Worm (Caenorhabditis elegans): ENCODE results near the gene srbc-34.
A peak's percentile ranks its signal among the peaks of the same experiment; 100 is the strongest.

The srbc-34 gene

DNA sequence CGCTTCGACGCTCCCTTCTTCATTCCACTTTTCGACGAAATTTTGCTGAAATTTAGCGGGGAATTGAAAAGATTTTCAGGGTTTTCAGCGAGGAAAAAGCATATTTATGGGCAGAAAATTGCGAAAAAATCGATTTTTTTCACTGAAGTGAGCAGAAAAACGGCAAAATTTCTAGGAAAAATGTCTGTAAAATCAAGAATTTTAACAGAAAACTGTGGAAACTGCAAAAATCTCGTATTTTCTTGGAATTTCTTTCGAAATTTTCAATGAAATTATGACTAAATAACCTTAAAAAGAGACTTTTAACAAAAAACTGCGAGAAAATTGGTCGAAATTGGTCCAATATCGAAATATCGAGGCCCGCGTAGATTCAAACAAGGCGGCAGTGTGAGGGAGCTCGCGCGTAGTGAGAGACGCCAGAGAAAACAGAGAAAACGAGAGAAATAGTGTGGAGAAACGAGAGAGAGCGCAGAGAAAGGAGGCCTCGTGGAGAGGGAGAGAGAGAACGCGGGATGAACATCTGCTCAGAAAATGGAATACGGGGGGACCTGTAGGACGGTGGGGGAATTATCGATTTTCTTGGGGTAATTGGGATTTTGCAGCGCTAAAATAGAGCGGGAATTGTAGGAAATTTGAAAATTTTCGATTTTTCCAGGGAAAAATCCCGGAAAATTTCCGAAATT is 43.5 kb downstream of the srbc-34 start, which contains the start of gene swsn-1:
swsn-1 (minus strand) TSS at position 51 of the 683 bp plus-strand sequence.
- TF ChIP-seq ceh-28 (tag; optimal IDR thresholded peaks at IDR 0.05) (peak; percentile 11), ceh-62 (tag; optimal IDR thresholded peaks at IDR 0.05) (no peak), lin-13 (GFP tag; optimal IDR thresholded peaks at IDR 0.05) (peak; percentile 52), zag-1 (tag; optimal IDR thresholded peaks at IDR 0.05) (no peak), aha-1 (tag) (peak; percentile 69), nhr-237 (tag; optimal IDR thresholded peaks at IDR 0.05) (no peak), mep-1 (tag; optimal IDR thresholded peaks at IDR 0.05) (peak; percentile 22), aly-2 (tag; optimal IDR thresholded peaks at IDR 0.05) (no peak), php-3 (GFP tag; IDR thresholded peaks at IDR 0.05) (no peak), dmd-9 (GFP tag; IDR thresholded peaks at IDR 0.05) (no peak), hlh-30 (tag; optimal IDR thresholded peaks at IDR 0.05; ENCODE audit: insufficient read depth) (peak; percentile 79), egl-43 (GFP tag; IDR thresholded peaks at IDR 0.05) (no peak), nhr-11 (tag; optimal IDR thresholded peaks at IDR 0.05) (no peak), nhr-111 (GFP tag; optimal IDR thresholded peaks at IDR 0.05) (no peak), mdl-1 (tag; optimal IDR thresholded peaks at IDR 0.05) (peak in 1 of 2 experiments; percentile 57), lsy-2 (tag; optimal IDR thresholded peaks at IDR 0.05) (peak in 1 of 2 experiments; percentile 40), ceh-20 (GFP tag; IDR thresholded peaks at IDR 0.05) (no peak), daf-16 (GFP tag; optimal IDR thresholded peaks at IDR 0.05) (no peak), daf-16 (tag; optimal IDR thresholded peaks at IDR 0.05) (peak; percentile 21), daf-8 (GFP tag; IDR thresholded peaks at IDR 0.05) (no peak), daf-19 (GFP tag; conservative IDR thresholded peaks at IDR 0.05) (no peak), lin-38 (GFP tag; IDR thresholded peaks at IDR 0.05) (peak; percentile 42; the same call in 1 of the 2 replicates), zfp-3 (GFP tag; conservative IDR thresholded peaks at IDR 0.05) (no peak), F26F4.8 (GFP tag; conservative IDR thresholded peaks at IDR 0.05) (no peak), jun-1 (tag; optimal IDR thresholded peaks at IDR 0.05) (no peak), mes-2 (tag; optimal IDR thresholded peaks at IDR 0.05; ENCODE audit: poor library complexity, severe bottlenecking) (peak; percentile 70), hif-1 (tag; optimal IDR thresholded peaks at IDR 0.05) (peak in 1 of 2 experiments; percentile 15), rbr-2 (tag; optimal IDR thresholded peaks at IDR 0.05) (peak; percentile 12), mxl-3 (GFP tag; optimal IDR thresholded peaks at IDR 0.05) (peak; percentile 10), dve-1 (tag; optimal IDR thresholded peaks at IDR 0.05; ENCODE audit: insufficient read depth) (peak; percentile 31), hlh-11 (tag; optimal IDR thresholded peaks at IDR 0.05) (no peak), nhr-6 (tag; optimal IDR thresholded peaks at IDR 0.05) (peak; percentile 60), F49E8.2 (tag; optimal IDR thresholded peaks at IDR 0.05; ENCODE audit: borderline replicate concordance) (no peak), Y75B8A.6 (GFP tag; IDR thresholded peaks at IDR 0.05) (no peak), nhr-76 (tag; optimal IDR thresholded peaks at IDR 0.05) (no peak), madf-9 (GFP tag; conservative IDR thresholded peaks at IDR 0.05) (no peak), vab-7 (GFP tag; IDR thresholded peaks at IDR 0.05) (no peak), unc-130 (GFP tag; optimal IDR thresholded peaks at IDR 0.05) (no peak), madf-5 (GFP tag; IDR thresholded peaks at IDR 0.05) (no peak), zip-11 (GFP tag; IDR thresholded peaks at IDR 0.05) (no peak), unc-62 (GFP tag; optimal IDR thresholded peaks at IDR 0.05 in 1 of 2) (no peak), unc-62 (tag; optimal IDR thresholded peaks at IDR 0.05) (no peak), tra-1 (GFP tag; IDR thresholded peaks at IDR 0.05) (no peak), unc-39 (tag; optimal IDR thresholded peaks at IDR 0.05) (no peak), hmg-1.1 (GFP tag; IDR thresholded peaks at IDR 0.05) (peak; percentile 78), ceh-32 (tag; optimal IDR thresholded peaks at IDR 0.05; ENCODE audit: poor library complexity) (no peak), lin-39 (tag; optimal IDR thresholded peaks at IDR 0.05) (no peak), dmd-8 (GFP tag; IDR thresholded peaks at IDR 0.05) (no peak), dmd-6 (GFP tag; IDR thresholded peaks at IDR 0.05) (0 out of 2 replicates have a peak, but pooled peaks have one; percentile 6), fos-1 (tag; optimal IDR thresholded peaks at IDR 0.05) (no peak), tag-97 (GFP tag; IDR thresholded peaks at IDR 0.05) (no peak)
